Worm (Caenorhabditis elegans): Measurements from ENCODE around the gene str-136.

DNA sequence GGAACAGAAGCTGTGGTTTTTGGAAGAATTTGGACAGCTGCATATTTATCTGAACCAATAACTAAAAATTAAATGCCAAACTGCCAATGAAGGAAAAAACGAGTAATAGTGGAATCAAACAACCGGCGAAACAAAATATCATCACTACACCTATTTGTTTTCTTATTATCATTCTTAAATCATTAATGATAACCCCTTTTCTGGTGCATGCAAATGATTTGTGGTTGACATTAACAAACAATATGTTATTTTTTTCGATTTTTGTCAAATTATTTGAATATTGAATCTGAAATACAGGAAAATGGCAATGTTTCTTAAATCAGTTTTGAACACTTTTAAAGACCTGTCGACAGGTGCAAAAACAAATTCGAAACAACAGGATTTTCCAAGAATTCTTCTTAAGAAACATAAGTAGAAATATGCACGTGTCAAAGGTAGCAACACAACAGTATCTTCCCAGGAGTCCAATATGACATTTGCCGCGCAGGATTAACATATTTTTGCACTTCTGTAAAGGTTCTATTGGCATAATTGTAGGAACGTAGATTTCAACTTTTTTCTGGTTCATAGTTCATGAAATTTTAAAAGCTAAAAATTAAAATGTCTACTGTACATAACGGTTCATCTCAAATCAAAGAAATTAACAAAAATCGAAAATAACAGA is 20.6 kb upstream of the str-136 start, which contains the start of gene W02D7.5:
- TF ChIP-seq sox-2 (GFP tag; IDR thresholded peaks at IDR 0.05): no peak
- TF ChIP-seq pha-4 (tag; optimal IDR thresholded peaks at IDR 0.05): no peak
- no peak for TF ChIP-seq rnt-1 (tag; optimal IDR thresholded peaks at IDR 0.05)
- no peak for TF ChIP-seq ref-2 (tag; optimal IDR thresholded peaks at IDR 0.05)
- no peak for TF ChIP-seq hlh-15 (tag; optimal IDR thresholded peaks at IDR 0.05)
- TF ChIP-seq pros-1 (tag; optimal IDR thresholded peaks at IDR 0.05): no peak
- no peak for TF ChIP-seq ama-1 (optimal IDR thresholded peaks at IDR 0.05)
- TF ChIP-seq pag-3 (tag; optimal IDR thresholded peaks at IDR 0.05; ENCODE audit: borderline replicate concordance): no peak
- TF ChIP-seq unc-3 (GFP tag; conservative IDR thresholded peaks at IDR 0.05): no peak
- TF ChIP-seq unc-3 (tag; optimal IDR thresholded peaks at IDR 0.05): no peak
- TF ChIP-seq fkh-10 (GFP tag; optimal IDR thresholded peaks at IDR 0.05): no peak
- TF ChIP-seq C08G9.2 (tag; optimal IDR thresholded peaks at IDR 0.05): no peak
